Fruit fly (Drosophila melanogaster): Measurements from ENCODE around the gene CG17746.
A peak's percentile ranks its signal among the peaks of the same experiment; 100 is the strongest.

CG17746 gene

DNA sequence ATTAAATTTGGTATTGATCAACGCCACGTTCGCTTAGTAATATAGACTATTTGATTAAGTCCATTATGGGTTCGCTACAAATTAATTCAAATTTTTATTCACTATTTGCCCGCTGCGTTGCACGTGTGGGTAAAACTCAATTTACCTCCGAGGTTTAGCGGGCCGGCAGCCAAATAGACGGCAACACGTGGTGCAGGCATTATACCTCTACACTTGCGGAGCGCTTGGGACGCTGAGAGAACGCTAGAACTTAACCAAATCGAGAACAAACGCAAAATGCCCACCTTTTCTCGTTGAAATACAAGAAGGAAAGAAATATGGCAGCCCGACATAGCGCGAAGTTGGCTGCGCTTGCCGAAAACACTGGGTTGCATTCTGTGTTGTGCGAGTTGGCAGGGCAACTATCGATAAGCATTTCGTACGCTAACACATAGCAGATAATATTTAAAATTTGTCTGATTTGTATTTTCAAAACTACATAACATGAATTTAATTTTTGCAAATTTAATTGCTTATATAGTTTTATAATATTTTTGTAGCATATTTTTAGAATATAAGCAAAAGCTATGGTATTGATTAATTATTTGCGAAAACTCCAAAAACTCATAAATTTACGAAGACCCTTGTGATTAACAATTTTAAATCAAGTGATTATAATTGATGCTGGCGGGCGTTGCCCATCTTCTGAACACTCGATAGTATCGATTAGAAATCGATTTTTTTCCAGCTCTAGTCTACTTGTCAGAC lies 16.6 kb downstream of the CG17746 start, which contains the start of the genes RpL28 and eIF1:
RpL28 (minus strand) TSS at position 318 of the 747 bp plus-strand sequence.
eIF1 (plus strand) TSS at position 699 of the 747 bp plus-strand sequence.
- TF ChIP-seq tx (GFP tag; optimal IDR thresholded peaks at IDR 0.05) (peak; percentile 69), CG11247 (GFP tag; IDR thresholded peaks at IDR 0.05) (peak; percentile 87), repo (GFP tag; optimal IDR thresholded peaks at IDR 0.05) (peak; percentile 92), Mrtf (GFP tag; IDR thresholded peaks at IDR 0.05) (peak; percentile 80; the same call in 2 of the 3 replicates), unc-4 (GFP tag; IDR thresholded peaks at IDR 0.05; ENCODE audit: partially characterized antibody) (peak; percentile 81; the same call in 1 of the 2 replicates), Vsx1 (GFP tag; optimal IDR thresholded peaks at IDR 0.05) (peak; percentile 92), dmrt99B (tag; optimal IDR thresholded peaks at IDR 0.05) (no peak), crp (GFP tag; optimal IDR thresholded peaks at IDR 0.05) (peak in 1 of 2 experiments; percentile 64), pho (GFP tag; optimal IDR thresholded peaks at IDR 0.05) (peak; percentile 88), CG7987 (GFP tag; optimal IDR thresholded peaks at IDR 0.05) (peak; percentile 98), amos (GFP tag; IDR thresholded peaks at IDR 0.05; ENCODE audit: partially characterized antibody) (peak; percentile 78), CG4730 (GFP tag; IDR thresholded peaks at IDR 0.05) (peak; percentile 69), sim (GFP tag; IDR thresholded peaks at IDR 0.05) (peak; percentile 85), so (GFP tag; IDR thresholded peaks at IDR 0.05) (peak; percentile 78), Spps (tag; optimal IDR thresholded peaks at IDR 0.05) (peak; percentile 36), Antp (GFP tag; optimal IDR thresholded peaks at IDR 0.05) (peak; percentile 87), Oaz (GFP tag; IDR thresholded peaks at IDR 0.05) (peak; percentile 80), cwo (GFP tag; optimal IDR thresholded peaks at IDR 0.05) (peak; percentile 69), HHEX (GFP tag; optimal IDR thresholded peaks at IDR 0.05) (peak; percentile 95), Ets65A (GFP tag) (peak; percentile 99), lbe (GFP tag; optimal IDR thresholded peaks at IDR 0.05) (peak; percentile 86), CG34224 (GFP tag; IDR thresholded peaks at IDR 0.05; ENCODE audit: partially characterized antibody) (peak; percentile 69; the same call in 2 of the 3 replicates), nerfin-2 (GFP tag; IDR thresholded peaks at IDR 0.05; ENCODE audit: partially characterized antibody) (peak; percentile 51), MESR4 (GFP tag; optimal IDR thresholded peaks at IDR 0.05) (peak; percentile 98), Adf1 (GFP tag; IDR thresholded peaks at IDR 0.05) (peak; percentile 58), cg (GFP tag; optimal IDR thresholded peaks at IDR 0.05) (no peak), CG13624 (GFP tag; optimal IDR thresholded peaks at IDR 0.05) (peak; percentile 89), CG2678 (tag; optimal IDR thresholded peaks at IDR 0.05) (peak; percentile 83), kni (GFP tag; optimal IDR thresholded peaks at IDR 0.05) (peak; percentile 94), ewg (GFP tag; optimal IDR thresholded peaks at IDR 0.05) (peak; percentile 84), BEAF-32 (GFP tag; optimal IDR thresholded peaks at IDR 0.05) (peak; percentile 96), CG7839 (tag; optimal IDR thresholded peaks at IDR 0.05) (peak; percentile 84), gsb-n (tag; optimal IDR thresholded peaks at IDR 0.05) (peak; percentile 52), CG9817 (tag; optimal IDR thresholded peaks at IDR 0.05) (peak; percentile 88), CG11695 (GFP tag; IDR thresholded peaks at IDR 0.05) (peak; percentile 63; the same call in 2 of the 3 replicates), bowl (GFP tag; IDR thresholded peaks at IDR 0.05) (0 out of 2 replicates have a peak, but pooled peaks have one; percentile 58), gem (tag; optimal IDR thresholded peaks at IDR 0.05) (no peak), CG9727 (GFP tag; optimal IDR thresholded peaks at IDR 0.05) (peak; percentile 97), klu (GFP tag; IDR thresholded peaks at IDR 0.05) (peak; percentile 81), Xbp1 (GFP tag; optimal IDR thresholded peaks at IDR 0.05) (peak; percentile 93), vnd (GFP tag; IDR thresholded peaks at IDR 0.05; ENCODE audit: partially characterized antibody) (peak; percentile 77), slbo (GFP tag; IDR thresholded peaks at IDR 0.05) (peak; percentile 91), Atf6 (GFP tag; IDR thresholded peaks at IDR 0.05) (peak; percentile 76), eyg (GFP tag; optimal IDR thresholded peaks at IDR 0.05) (peak; percentile 87), MBD-R2 (GFP tag; IDR thresholded peaks at IDR 0.05) (peak; percentile 43; the same call in 1 of the 2 replicates), Dip2 (GFP tag; IDR thresholded peaks at IDR 0.05) (no peak), zen (tag; optimal IDR thresholded peaks at IDR 0.05) (peak; percentile 88), kay (GFP tag; optimal IDR thresholded peaks at IDR 0.05) (peak; percentile 61)

Data from whole organism, embryonic.